Fruit fly (Drosophila melanogaster) ovary, adult (tissue): ENCODE measurements around the gene CG14564.

ENCODE experiments used
- CG17801 ChIP-seq: fragments of 200-800 bp; optimal IDR thresholded peaks from 2 replicates; lab custom pipeline; 2019; ENCODE audit warnings: missing biosample characterization, mild to moderate bottlenecking, missing genetic modification characterization, moderate library complexity; ENCODE audit not compliant: partially characterized antibody

The CG14564 gene

DNA sequence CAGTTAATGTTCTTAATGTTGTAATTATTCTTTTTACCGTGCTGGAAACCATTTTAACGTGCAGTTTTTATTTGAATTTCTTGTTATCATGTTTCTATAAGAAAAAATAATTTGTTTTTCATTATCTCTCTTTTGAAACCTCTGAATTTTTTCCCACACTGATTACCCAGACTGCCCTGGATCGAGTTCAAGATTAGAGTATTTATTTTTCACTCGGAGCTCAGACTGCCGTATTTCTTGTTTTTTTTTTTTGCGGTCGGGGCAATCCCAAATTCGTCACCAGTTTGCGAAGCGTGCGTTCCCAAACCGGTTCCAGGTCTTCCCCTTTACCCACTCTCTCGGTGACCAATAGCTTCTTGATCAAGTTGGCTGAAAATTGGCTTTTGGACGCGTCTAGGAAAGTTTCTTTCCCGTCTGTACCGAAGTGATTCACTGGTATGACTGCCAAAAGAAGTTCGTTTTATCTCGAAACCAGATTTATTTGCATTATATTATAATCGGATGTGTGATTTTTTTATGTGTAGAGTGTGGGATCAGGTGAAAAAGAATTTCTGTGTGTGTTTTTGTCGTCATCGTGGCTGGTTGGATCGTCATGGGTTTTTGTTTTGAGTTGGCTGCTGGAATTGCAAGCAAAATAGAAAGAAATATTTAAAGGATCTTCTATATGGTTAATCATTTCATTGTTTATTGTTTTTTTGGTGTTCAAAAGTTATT, 17.8 kb upstream of the CG14564 start:
- no peak for TF ChIP-seq CG17801 (GFP tag; lab: Kevin White, UChicago)

DNA sequence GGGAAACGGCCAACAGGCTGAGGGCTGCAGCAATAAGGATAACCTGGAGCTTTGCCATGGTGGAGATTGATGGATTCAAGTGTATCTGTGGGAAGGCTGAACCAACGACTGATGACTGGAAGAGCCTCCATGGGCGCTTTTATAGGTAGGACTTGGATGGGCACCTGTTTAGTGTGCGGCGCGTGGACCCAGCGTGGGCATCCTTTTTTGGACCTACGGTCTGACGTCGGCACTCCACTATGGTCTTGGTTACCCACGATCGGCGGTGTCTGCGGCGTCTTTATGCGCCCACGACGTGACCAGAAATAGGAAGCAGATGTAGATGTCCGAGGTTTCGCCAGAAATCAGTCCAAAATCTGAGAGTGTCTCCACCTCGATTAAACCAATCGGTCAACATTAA, 16.7 kb upstream of the CG14564 start, which contains the start of gene CG14566:
Gene CG14566 (minus strand): TSS at position 101 of the 400 bp plus-strand sequence.
- no peak for TF ChIP-seq CG17801 (GFP tag; lab: Kevin White, UChicago)

DNA sequence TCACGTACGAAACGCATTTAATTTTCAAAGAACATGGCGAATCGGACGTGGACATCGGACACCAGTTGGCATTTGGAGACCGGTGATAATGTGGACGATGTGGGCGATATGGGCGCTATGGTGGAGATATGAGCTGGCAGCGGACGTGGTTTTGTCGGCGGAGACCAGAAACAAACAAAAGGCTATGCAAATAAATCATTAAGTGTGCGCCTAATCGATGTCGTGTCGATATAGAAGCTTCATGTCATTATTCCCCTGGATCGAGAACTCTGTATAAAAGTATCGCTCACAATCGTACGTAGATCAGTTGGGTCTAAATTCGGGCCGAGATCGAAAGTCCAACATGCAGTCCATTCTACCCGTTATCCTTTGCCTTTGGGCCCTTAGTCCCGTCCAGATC, 15.7 kb upstream of the CG14564 start, which contains the start of gene CG14572:
Gene CG14572 (plus strand): TSS at position 301 of the 400 bp plus-strand sequence.
- TF ChIP-seq CG17801 (GFP tag; lab: Kevin White, UChicago) = no peak

DNA sequence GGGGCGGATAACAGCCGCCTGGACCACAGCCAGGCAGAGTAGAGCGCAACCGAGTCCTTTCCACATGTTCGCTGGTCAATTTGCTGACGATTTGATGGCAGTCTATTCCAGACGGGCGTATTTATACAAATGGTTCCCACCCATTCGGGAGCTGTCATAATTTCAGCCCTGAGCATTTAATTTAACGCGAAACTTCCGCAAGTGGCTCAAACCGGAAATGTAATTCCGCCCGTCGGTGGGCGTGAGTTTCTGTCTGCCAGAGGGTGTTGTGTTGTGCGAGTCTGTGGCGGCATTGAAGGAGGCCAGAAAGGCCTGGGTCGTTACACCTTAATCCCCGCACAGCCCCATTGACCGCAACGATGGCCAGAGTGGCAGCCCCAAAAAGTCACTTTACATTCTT, 12.8 kb upstream of the CG14564 start, which contains the start of gene CG14565:
Gene CG14565 (minus strand): TSS at position 101 of the 400 bp plus-strand sequence.
- TF ChIP-seq CG17801 (GFP tag; lab: Kevin White, UChicago) = no peak

DNA sequence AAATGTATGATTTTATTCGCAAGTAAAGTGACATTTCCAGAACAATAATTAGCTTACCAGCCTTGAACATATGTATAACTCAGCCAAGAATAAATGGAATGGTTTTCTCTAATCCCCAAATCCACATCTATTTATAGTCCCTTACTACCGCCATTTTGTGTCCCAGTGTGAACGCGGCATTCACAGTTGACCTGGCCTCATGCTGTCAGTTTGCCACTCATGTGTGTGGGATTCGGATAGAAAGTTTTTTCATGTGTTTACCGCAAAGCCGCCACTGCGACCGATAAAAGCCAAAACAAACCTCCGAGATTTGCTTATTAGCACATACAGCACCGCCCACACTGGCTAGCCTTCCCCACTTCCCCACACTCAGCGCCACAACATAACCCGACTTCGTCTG, 9.0 kb downstream of the CG14564 start:
- no peak for TF ChIP-seq CG17801 (GFP tag; lab: Kevin White, UChicago)

DNA sequence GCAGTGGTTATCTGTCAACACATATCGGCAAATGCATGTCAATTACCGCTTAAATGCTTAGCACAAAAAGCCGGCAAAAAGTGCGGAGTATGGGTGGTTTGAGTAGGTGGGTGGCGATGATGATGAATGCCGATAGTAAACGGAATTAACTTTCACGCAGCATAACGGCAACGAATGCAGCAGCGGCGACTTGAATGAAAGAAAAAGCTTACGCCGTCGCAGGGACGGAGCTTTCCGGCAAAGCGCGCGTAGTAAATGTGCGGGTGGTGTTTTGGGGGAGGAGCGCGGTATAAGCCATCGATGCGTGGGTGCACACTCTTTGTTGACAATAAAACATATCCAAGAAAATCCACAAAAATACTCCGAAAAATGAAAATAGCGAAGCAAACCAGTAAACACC, 12.6 kb downstream of the CG14564 start, which contains the start of gene CG7370:
Gene CG7370 (plus strand): TSS at position 301 of the 400 bp plus-strand sequence.
- no peak for TF ChIP-seq CG17801 (GFP tag; lab: Kevin White, UChicago)

DNA sequence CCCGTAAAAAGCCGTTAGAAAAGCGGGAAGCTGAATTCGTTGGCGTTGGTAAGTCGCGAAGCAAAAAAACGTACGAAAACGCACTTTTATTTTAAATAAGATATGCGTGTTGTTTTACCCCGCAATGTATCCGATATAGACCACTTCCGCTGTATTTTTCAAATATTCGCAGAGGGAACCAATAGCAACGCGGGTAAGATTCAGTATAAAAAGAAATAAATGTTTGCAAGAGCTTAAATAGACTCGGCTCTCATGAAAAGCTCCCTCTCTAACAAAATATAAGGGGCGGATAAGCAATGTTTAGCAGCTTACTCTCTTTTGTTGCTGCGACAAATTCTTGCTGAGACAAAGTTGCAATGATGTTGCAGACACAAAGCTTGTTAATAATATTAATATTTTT, 13.4 kb downstream of the CG14564 start, which contains the start of gene Syn1:
Gene Syn1 (minus strand): TSS at position 207 of the 400 bp plus-strand sequence.
- peak; percentile 11 for TF ChIP-seq CG17801 (GFP tag; lab: Kevin White, UChicago)

DNA sequence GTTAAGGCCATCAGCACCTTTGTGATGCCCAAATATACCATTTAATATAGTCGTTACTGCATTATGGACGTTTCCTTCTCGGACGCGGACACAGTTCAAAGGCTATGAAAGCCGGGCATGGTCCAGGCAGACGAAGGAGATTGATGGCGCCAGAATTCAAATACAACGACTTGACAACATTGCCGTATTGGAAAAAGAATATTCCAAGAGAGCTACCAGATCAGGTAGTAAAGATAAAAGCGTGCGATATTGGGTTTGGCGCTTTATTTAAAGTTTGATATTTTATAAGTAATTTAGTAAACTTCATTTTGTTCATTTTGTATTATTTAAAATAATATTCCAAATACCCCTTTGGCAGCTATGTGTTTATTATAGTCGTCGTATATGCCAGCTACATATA, 16.9 kb downstream of the CG14564 start:
- TF ChIP-seq CG17801 (GFP tag; lab: Kevin White, UChicago) = no peak

DNA sequence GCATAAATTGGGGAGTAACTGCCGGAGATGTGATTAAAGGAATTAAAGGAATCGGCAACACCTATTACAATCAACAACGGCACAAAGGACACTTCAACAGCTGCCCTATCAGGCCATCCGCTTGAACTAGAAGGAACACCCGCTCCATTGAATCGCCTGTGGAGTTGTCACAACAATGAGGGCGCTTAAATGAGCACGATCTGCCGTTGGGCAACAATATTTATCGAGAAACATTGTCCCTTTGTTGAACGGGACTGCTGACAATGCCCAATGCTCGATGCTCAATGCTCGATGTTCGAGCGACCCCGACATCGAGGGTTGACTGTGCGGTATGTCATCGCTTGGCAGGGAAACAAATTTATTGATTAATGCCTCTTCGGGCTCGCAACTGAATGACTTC, 30.9 kb downstream of the CG14564 start:
- TF ChIP-seq CG17801 (GFP tag; lab: Kevin White, UChicago) = no peak

DNA sequence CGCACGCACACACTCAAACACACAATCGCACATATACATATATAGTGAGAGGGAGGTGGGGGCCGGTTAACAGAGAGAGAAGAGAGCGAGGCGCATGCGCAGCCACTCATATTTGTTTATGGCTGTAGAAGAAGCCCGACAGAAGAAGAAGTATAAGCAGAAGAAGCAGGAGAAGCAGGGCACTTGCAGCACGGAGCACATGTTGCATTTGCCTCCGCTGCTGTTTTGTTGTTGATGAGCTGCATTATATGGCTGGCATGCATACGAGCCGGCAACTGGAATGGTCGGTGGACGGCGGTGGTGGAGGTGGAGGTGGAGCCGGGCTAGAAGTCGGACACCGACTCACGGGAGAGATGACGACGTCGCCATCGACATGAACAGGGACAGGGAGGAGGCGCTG, 43.5 kb downstream of the CG14564 start:
- TF ChIP-seq CG17801 (GFP tag; lab: Kevin White, UChicago) = no peak
